Worm (Caenorhabditis elegans): Measurements from ENCODE around the gene C45B11.9.

- TF ChIP-seq zip-11 (GFP tag; IDR thresholded peaks at IDR 0.05): no peak
- TF ChIP-seq unc-62 (GFP tag; optimal IDR thresholded peaks at IDR 0.05 in 1 of 2): no peak
- no peak for TF ChIP-seq unc-62 (tag; optimal IDR thresholded peaks at IDR 0.05)
- no peak for TF ChIP-seq rbr-2 (tag; optimal IDR thresholded peaks at IDR 0.05)
- TF ChIP-seq pha-4 (GFP tag; IDR thresholded peaks at IDR 0.05): no peak
- TF ChIP-seq pha-4 (tag; optimal IDR thresholded peaks at IDR 0.05): no peak
- TF ChIP-seq nhr-41 (GFP tag; IDR thresholded peaks at IDR 0.05): no peak
- TF ChIP-seq jun-1 (tag; optimal IDR thresholded peaks at IDR 0.05): no peak
- no peak for TF ChIP-seq duxl-1 (tag; optimal IDR thresholded peaks at IDR 0.05; ENCODE audit: poor library complexity)
- no peak for TF ChIP-seq pqm-1 (tag; optimal IDR thresholded peaks at IDR 0.05)
- TF ChIP-seq dmd-6 (GFP tag; IDR thresholded peaks at IDR 0.05): no peak
- TF ChIP-seq attf-4 (tag; optimal IDR thresholded peaks at IDR 0.05): no peak
- TF ChIP-seq fos-1 (tag; optimal IDR thresholded peaks at IDR 0.05): no peak
- TF ChIP-seq ztf-11 (tag; optimal IDR thresholded peaks at IDR 0.05): no peak
- no peak for TF ChIP-seq lsy-2 (tag; optimal IDR thresholded peaks at IDR 0.05)
Observed at ce11 chrV:11076028-11076402, 35.9 kb downstream of the C45B11.9 start.

All from whole organism, L4 larva.